Worm (Caenorhabditis elegans) whole organism, mixed stage, embryonic: Measurements from ENCODE around the gene B0212.3.

ENCODE experiments used
- M03D4.4 ChIP-seq: sonication (generic microtip); optimal IDR thresholded peaks from 2 replicates; lab custom pipeline; 2017; ENCODE audit warnings: mild to moderate bottlenecking, missing genetic modification characterization, missing compliant biosample characterization
- bed-3 ChIP-seq: fragments of 200-800 bp; sonication (Bioruptor generic); optimal IDR thresholded peaks from 3 replicates; lab custom pipeline; 2018; ENCODE audit warnings: mild to moderate bottlenecking, missing genetic modification characterization, moderate library complexity, missing compliant biosample characterization
- blmp-1 ChIP-seq: fragments of 150-350 bp; optimal IDR thresholded peaks from 2 replicates; lab custom pipeline; 2014; ENCODE audit warnings: missing biosample characterization, missing genetic modification characterization
- ceh-39 ChIP-seq: fragments of 150-350 bp; optimal IDR thresholded peaks from 2 replicates; lab custom pipeline; 2014; ENCODE audit warnings: missing biosample characterization, missing genetic modification characterization
- ceh-43 ChIP-seq: fragments of 200-800 bp; sonication (Bioruptor generic); optimal IDR thresholded peaks from 2 replicates; lab custom pipeline; 2018; ENCODE audit warnings: mild to moderate bottlenecking, missing genetic modification characterization, moderate library complexity, missing compliant biosample characterization
- ceh-83 ChIP-seq: fragments of 200-800 bp; sonication (Bioruptor generic); optimal IDR thresholded peaks from 2 replicates; lab custom pipeline; 2018; ENCODE audit warnings: mild to moderate bottlenecking, missing genetic modification characterization, missing compliant biosample characterization
- ces-1 ChIP-seq: fragments of 150-350 bp; optimal IDR thresholded peaks from 2 replicates; lab custom pipeline; 2014; ENCODE audit warnings: missing biosample characterization, missing genetic modification reagents, missing genetic modification characterization
- cnd-1 ChIP-seq: fragments of 200-800 bp; sonication (Bioruptor generic); optimal IDR thresholded peaks from 2 replicates; lab custom pipeline; 2018; ENCODE audit warnings: mild to moderate bottlenecking, missing genetic modification characterization, missing compliant biosample characterization
- drap-1 ChIP-seq: fragments of 200-800 bp; sonication (Bioruptor generic); optimal IDR thresholded peaks from 3 replicates; lab custom pipeline; 2018; ENCODE audit warnings: mild to moderate bottlenecking, missing genetic modification characterization, missing compliant biosample characterization
- elt-1 ChIP-seq: sonication (generic microtip); optimal IDR thresholded peaks from 2 replicates; lab custom pipeline; 2017; ENCODE audit warnings: missing genetic modification characterization, mild to moderate bottlenecking, missing compliant biosample characterization, antibody characterized with exemption, moderate library complexity, borderline replicate concordance; ENCODE audit not compliant: insufficient read depth
- elt-3 ChIP-seq: fragments of 150-350 bp; optimal IDR thresholded peaks from 2 replicates; lab custom pipeline; 2014; ENCODE audit warnings: missing biosample characterization, missing genetic modification characterization
- flh-1 ChIP-seq: fragments of 200-800 bp; sonication (Bioruptor generic); optimal IDR thresholded peaks from 2 replicates; lab custom pipeline; 2018; ENCODE audit warnings: mild to moderate bottlenecking, missing genetic modification characterization, moderate library complexity, missing compliant biosample characterization
- ham-2 ChIP-seq: fragments of 200-800 bp; sonication (Bioruptor generic); optimal IDR thresholded peaks from 2 replicates; lab custom pipeline; 2018; ENCODE audit warnings: mild to moderate bottlenecking, missing genetic modification characterization, missing compliant biosample characterization
- hlh-1 ChIP-seq: fragments of 150-350 bp; optimal IDR thresholded peaks from 2 replicates; lab custom pipeline; 2014; ENCODE audit warnings: missing biosample characterization, missing genetic modification reagents, missing genetic modification characterization
- lin-13 ChIP-seq: fragments of 150-350 bp; optimal IDR thresholded peaks from 2 replicates; lab custom pipeline; 2014; ENCODE audit warnings: missing biosample characterization, missing genetic modification characterization
- lin-32 ChIP-seq: fragments of 200-800 bp; sonication (Bioruptor generic); optimal IDR thresholded peaks from 2 replicates; lab custom pipeline; 2018; ENCODE audit warnings: mild to moderate bottlenecking, missing genetic modification characterization, missing compliant biosample characterization
- lsy-2 ChIP-seq: fragments of 150-350 bp; optimal IDR thresholded peaks from 2 replicates; lab custom pipeline; 2014; ENCODE audit warnings: missing biosample characterization, missing genetic modification characterization
- mab-5 ChIP-seq: fragments of 150-350 bp; optimal IDR thresholded peaks from 2 replicates; lab custom pipeline; 2014; ENCODE audit warnings: missing biosample characterization, missing genetic modification characterization
- mep-1 ChIP-seq: fragments of 150-350 bp; optimal IDR thresholded peaks from 2 replicates; lab custom pipeline; 2017; ENCODE audit warnings: missing biosample characterization, missing genetic modification reagents, missing genetic modification characterization, inconsistent platforms
- mls-2 ChIP-seq: sonication (generic microtip); optimal IDR thresholded peaks from 2 replicates; lab custom pipeline; 2016; ENCODE audit warnings: mild to moderate bottlenecking, missing genetic modification characterization, moderate library complexity, missing compliant biosample characterization
- nhr-12 ChIP-seq: fragments of 150-350 bp; optimal IDR thresholded peaks from 2 replicates; lab custom pipeline; 2014; ENCODE audit warnings: missing biosample characterization, missing genetic modification characterization
- nhr-2 ChIP-seq: fragments of 150-350 bp; optimal IDR thresholded peaks from 2 replicates; lab custom pipeline; 2014; ENCODE audit warnings: missing biosample characterization, missing genetic modification characterization
- nhr-237 ChIP-seq: fragments of 150-350 bp; optimal IDR thresholded peaks from 2 replicates; lab custom pipeline; 2014; ENCODE audit warnings: missing biosample characterization, missing genetic modification characterization
- nhr-28 ChIP-seq: fragments of 150-350 bp; optimal IDR thresholded peaks from 2 replicates; lab custom pipeline; 2014; ENCODE audit warnings: missing biosample characterization, missing genetic modification characterization
- nhr-76 ChIP-seq: sonication (generic microtip); optimal IDR thresholded peaks from 2 replicates; lab custom pipeline; 2017; ENCODE audit warnings: missing biosample characterization, missing genetic modification characterization
- pha-4 ChIP-seq: fragments of 150-350 bp; optimal IDR thresholded peaks from 2 replicates; lab custom pipeline; 2018; ENCODE audit warnings: missing biosample characterization, missing genetic modification reagents, missing genetic modification characterization
- sem-2 ChIP-seq: fragments of 200-800 bp; sonication (Bioruptor generic); optimal IDR thresholded peaks from 2 replicates; lab custom pipeline; 2018; ENCODE audit warnings: mild to moderate bottlenecking, missing genetic modification characterization, missing compliant biosample characterization
- snpc-4 ChIP-seq: fragments of 150-350 bp; optimal IDR thresholded peaks from 2 replicates; lab custom pipeline; 2014; ENCODE audit warnings: missing biosample characterization, missing genetic modification characterization
- sptf-1 ChIP-seq: sonication (generic microtip); optimal IDR thresholded peaks from 2 replicates; lab custom pipeline; 2017; ENCODE audit warnings: mild to moderate bottlenecking, missing genetic modification characterization, moderate library complexity, missing compliant biosample characterization
- tbx-8 ChIP-seq: fragments of 200-800 bp; sonication (Bioruptor generic); optimal IDR thresholded peaks from 2 replicates; lab custom pipeline; 2018; ENCODE audit warnings: mild to moderate bottlenecking, missing genetic modification characterization, moderate library complexity, missing compliant biosample characterization
- unc-120 ChIP-seq: sonication (generic microtip); optimal IDR thresholded peaks from 2 replicates; lab custom pipeline; 2017; ENCODE audit warnings: missing genetic modification characterization, missing compliant biosample characterization; ENCODE audit not compliant: poor library complexity, severe bottlenecking
- unc-39 ChIP-seq: fragments of 150-350 bp; optimal IDR thresholded peaks from 2 replicates; lab custom pipeline; 2014; ENCODE audit warnings: missing biosample characterization, missing genetic modification characterization
- unc-62 ChIP-seq: fragments of 150-350 bp; optimal IDR thresholded peaks from 2 replicates; lab custom pipeline; 2014; ENCODE audit warnings: missing biosample characterization, missing genetic modification reagents, missing genetic modification characterization
- zip-8 ChIP-seq: fragments of 150-350 bp; optimal IDR thresholded peaks from 2 replicates; lab custom pipeline; 2014; ENCODE audit warnings: missing biosample characterization, missing genetic modification characterization
- ztf-11 ChIP-seq: fragments of 150-350 bp; optimal IDR thresholded peaks from 2 replicates; lab custom pipeline; 2014; ENCODE audit warnings: missing biosample characterization, missing genetic modification characterization

Gene B0212.3

DNA sequence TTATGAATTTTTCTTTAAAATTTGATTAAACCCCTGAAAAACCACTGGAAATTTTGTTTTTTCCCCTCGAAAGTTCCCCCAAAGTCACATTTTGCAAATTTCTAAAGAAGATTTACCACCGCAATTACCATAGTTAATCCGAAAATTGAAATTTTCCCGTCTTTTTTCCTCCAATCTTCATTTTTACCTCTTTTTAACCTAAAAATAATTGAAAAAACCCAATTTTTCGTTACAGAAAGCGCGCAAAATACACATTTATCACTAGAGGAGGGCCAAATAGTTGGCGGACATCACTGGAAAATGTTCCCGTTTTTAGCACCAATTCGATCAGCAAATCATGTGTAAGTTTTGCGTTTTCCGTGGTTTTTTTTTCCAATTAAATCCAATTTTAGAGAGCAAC, 23.4 kb upstream of the B0212.3 start, which contains the start of gene unc-33:
unc-33 (plus strand) TSS at position 301 of the 400 bp plus-strand sequence.
- no peak for TF ChIP-seq ceh-39
- no peak for TF ChIP-seq snpc-4 (tag; lab: Kevin White, UChicago)
- no peak for TF ChIP-seq cnd-1 (tag; lab: Kevin White, UChicago)
- TF ChIP-seq drap-1 (GFP tag; lab: Kevin White, UChicago): no peak
- TF ChIP-seq lin-13 (tag; lab: Kevin White, UChicago): no peak
- TF ChIP-seq elt-1 (tag; lab: Kevin White, UChicago): no peak
- TF ChIP-seq ztf-11 (tag; lab: Kevin White, UChicago): no peak
- no peak for TF ChIP-seq nhr-76
- no peak for TF ChIP-seq elt-3 (tag; lab: Kevin White, UChicago)
- TF ChIP-seq ceh-83 (GFP tag; lab: Kevin White, UChicago): no peak
- no peak for TF ChIP-seq M03D4.4 (tag; lab: Kevin White, UChicago)
- TF ChIP-seq ceh-43 (GFP tag; lab: Kevin White, UChicago): no peak
- TF ChIP-seq mep-1 (tag; lab: Kevin White, UChicago): no peak
- no peak for TF ChIP-seq lsy-2
- no peak for TF ChIP-seq mab-5 (tag; lab: Kevin White, UChicago)

DNA sequence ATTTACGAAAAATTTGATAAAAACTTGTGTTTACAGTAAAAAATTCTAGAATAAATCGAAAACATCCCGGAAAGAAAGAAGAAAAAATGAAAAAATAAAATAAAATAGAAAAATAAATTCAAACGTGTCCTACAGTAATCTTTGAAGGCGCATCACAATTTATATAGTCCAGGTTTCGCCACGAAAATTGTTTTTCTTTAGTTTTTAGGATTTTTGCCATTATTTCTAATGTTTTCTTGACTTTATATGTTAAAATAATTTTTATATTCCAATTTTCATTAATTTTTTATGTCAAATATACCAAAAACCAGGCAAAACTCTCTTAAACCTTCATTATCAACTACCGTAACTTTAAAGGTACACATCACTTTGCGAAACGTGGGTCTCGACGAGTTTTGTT, 22.4 kb upstream of the B0212.3 start:
- no peak for TF ChIP-seq ceh-43 (GFP tag; lab: Kevin White, UChicago)
- TF ChIP-seq ztf-11 (tag; lab: Kevin White, UChicago): no peak
- no peak for TF ChIP-seq blmp-1 (tag; lab: Kevin White, UChicago)
- TF ChIP-seq unc-62 (GFP tag; lab: Kevin White, UChicago): no peak
- TF ChIP-seq unc-39 (tag; lab: Kevin White, UChicago): no peak
- TF ChIP-seq M03D4.4 (tag; lab: Kevin White, UChicago): no peak

DNA sequence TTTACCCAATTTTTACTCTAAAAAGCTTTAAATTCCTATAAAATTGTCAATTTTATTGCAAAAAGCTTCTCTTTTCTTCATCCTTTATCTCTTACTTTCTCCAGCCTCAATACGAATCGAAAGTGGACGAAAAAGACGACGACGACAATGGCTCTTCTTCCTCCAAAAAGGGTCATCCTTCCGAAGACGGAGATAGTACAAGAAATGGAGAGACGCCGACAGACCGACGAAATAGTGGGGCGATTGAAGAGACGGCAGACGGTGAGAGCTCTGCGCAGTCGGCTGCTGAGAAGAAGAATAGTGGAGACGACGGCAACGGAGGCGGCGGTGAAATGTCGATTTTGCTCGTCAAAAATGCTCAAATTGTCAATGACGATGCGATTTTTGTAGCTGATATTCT, 20.6 kb upstream of the B0212.3 start:
- TF ChIP-seq mls-2 (no peak), elt-3 (tag; lab: Kevin White, UChicago) (no peak), lin-32 (no peak), drap-1 (GFP tag; lab: Kevin White, UChicago) (no peak), blmp-1 (tag; lab: Kevin White, UChicago) (peak; percentile 59), flh-1 (GFP tag; lab: Kevin White, UChicago) (no peak), elt-1 (tag; lab: Kevin White, UChicago) (no peak), ces-1 (peak; percentile 52), M03D4.4 (tag; lab: Kevin White, UChicago) (no peak), pha-4 (tag; lab: Kevin White, UChicago) (peak; percentile 34), snpc-4 (tag; lab: Kevin White, UChicago) (no peak), nhr-237 (tag; lab: Kevin White, UChicago) (no peak), unc-120 (peak; percentile 39), ceh-39 (no peak)

DNA sequence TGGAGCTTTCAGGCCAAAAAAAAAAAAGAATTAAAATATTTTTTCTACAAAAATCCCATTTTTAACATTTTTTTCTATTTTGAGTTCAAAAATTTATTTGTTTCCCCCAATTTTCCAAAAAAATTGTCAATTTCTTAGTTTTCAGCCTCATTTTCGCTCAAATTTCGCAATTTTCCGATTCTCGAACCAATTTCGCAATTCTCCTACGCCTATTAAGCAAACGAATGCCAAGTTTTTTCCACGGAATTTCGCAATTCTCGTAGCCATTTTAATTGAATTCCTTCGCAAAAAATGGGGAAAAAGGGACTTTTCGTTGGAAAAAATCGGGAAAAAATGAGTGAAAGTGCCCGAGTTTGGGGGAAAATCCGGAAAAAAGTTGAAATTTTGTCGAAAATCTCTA, 19.6 kb upstream of the B0212.3 start:
- TF ChIP-seq elt-1 (tag; lab: Kevin White, UChicago) (no peak), M03D4.4 (tag; lab: Kevin White, UChicago) (no peak), nhr-12 (tag; lab: Kevin White, UChicago) (no peak), ceh-83 (GFP tag; lab: Kevin White, UChicago) (no peak), unc-62 (GFP tag; lab: Kevin White, UChicago) (no peak), zip-8 (no peak), ceh-39 (no peak), sptf-1 (tag; lab: Kevin White, UChicago) (no peak), ces-1 (no peak), ceh-43 (GFP tag; lab: Kevin White, UChicago) (no peak), mab-5 (tag; lab: Kevin White, UChicago) (no peak), ham-2 (GFP tag; lab: Kevin White, UChicago) (no peak), ztf-11 (tag; lab: Kevin White, UChicago) (no peak), sem-2 (no peak), unc-120 (no peak), nhr-76 (no peak)

DNA sequence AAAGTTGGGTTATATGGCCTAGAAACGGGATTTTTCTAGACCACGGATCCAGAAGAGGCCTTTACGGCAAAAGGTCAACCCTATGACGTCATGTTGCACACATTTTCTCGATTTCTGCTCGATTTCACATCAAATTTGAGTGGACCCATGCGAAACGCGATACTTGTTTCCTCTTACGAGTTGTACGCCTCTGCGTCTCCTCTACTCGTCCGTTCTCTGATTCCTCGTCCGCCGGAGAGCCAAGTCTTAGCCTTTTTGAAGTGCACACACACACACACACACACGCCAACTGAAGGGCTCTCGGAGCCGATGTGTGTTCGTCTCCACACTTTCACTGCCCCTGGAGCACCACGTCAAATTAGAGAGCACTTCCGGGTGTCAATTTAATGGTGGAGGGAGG, 19.0 kb upstream of the B0212.3 start:
- TF ChIP-seq nhr-12 (tag; lab: Kevin White, UChicago) (no peak), bed-3 (no peak), ceh-83 (GFP tag; lab: Kevin White, UChicago) (no peak), mab-5 (tag; lab: Kevin White, UChicago) (no peak), hlh-1 (tag; lab: Kevin White, UChicago) (no peak), pha-4 (tag; lab: Kevin White, UChicago) (peak; percentile 11), sptf-1 (tag; lab: Kevin White, UChicago) (no peak), lin-32 (no peak), unc-62 (GFP tag; lab: Kevin White, UChicago) (no peak), ces-1 (peak; percentile 10), elt-3 (tag; lab: Kevin White, UChicago) (no peak), sem-2 (peak; percentile 7), flh-1 (GFP tag; lab: Kevin White, UChicago) (no peak), blmp-1 (tag; lab: Kevin White, UChicago) (no peak), drap-1 (GFP tag; lab: Kevin White, UChicago) (no peak), nhr-76 (no peak), lsy-2 (no peak), M03D4.4 (tag; lab: Kevin White, UChicago) (no peak), cnd-1 (tag; lab: Kevin White, UChicago) (peak; percentile 19), ceh-43 (GFP tag; lab: Kevin White, UChicago) (no peak), zip-8 (peak; percentile 18), mep-1 (tag; lab: Kevin White, UChicago) (no peak), mls-2 (no peak), ham-2 (GFP tag; lab: Kevin White, UChicago) (no peak), tbx-8 (no peak), snpc-4 (tag; lab: Kevin White, UChicago) (no peak), nhr-28 (tag; lab: Kevin White, UChicago) (no peak), lin-13 (tag; lab: Kevin White, UChicago) (no peak), elt-1 (tag; lab: Kevin White, UChicago) (no peak), nhr-237 (tag; lab: Kevin White, UChicago) (no peak), ceh-39 (no peak), unc-120 (no peak), nhr-2 (no peak)
